Fruit fly (Drosophila melanogaster) whole organism, embryonic: Measurements from ENCODE around the gene CG32305.

ENCODE experiments used
- CG10147 ChIP-seq: fragments of 200-800 bp; sonication (Bioruptor generic); optimal IDR thresholded peaks from 2 replicates; lab custom pipeline; 2019; ENCODE audit warnings: missing biosample characterization, mild to moderate bottlenecking, missing genetic modification characterization, moderate library complexity
- CG10209 ChIP-seq: fragments of 200-800 bp; sonication (Bioruptor generic); optimal IDR thresholded peaks from 3 replicates; lab custom pipeline; 2017; ENCODE audit warnings: missing biosample characterization, mild to moderate bottlenecking, missing genetic modification characterization, missing genetic modification reagents
- CG11085 ChIP-seq: fragments of 200-800 bp; sonication (Bioruptor generic); IDR thresholded peaks from 2 replicates; pipeline ENCODE4 v1.3.6; 2022; ENCODE audit warnings: missing biosample characterization, missing genetic modification characterization
- CG11247 ChIP-seq: fragments of 200-800 bp; sonication (Bioruptor generic); IDR thresholded peaks from 2 replicates; pipeline ENCODE4 v1.3.6; 2022; ENCODE audit warnings: missing biosample characterization, missing genetic modification characterization
- CG11456 ChIP-seq: fragments of 200-800 bp; sonication (Bioruptor generic); IDR thresholded peaks from 3 replicates; pipeline ENCODE4 v1.3.6; 2022; ENCODE audit warnings: missing biosample characterization, missing genetic modification characterization
- CG11723 ChIP-seq: fragments of 200-800 bp; sonication (Bioruptor generic); optimal IDR thresholded peaks from 2 replicates; lab custom pipeline; 2017; ENCODE audit warnings: missing biosample characterization, mild to moderate bottlenecking, missing genetic modification characterization
- CG12155 ChIP-seq: fragments of 200-800 bp; sonication (Bioruptor generic); optimal IDR thresholded peaks from 3 replicates; lab custom pipeline; 2016; ENCODE audit warnings: missing biosample characterization, missing genetic modification characterization
- CG12236 ChIP-seq: fragments of 200-800 bp; sonication (Bioruptor generic); optimal IDR thresholded peaks from 2 replicates; lab custom pipeline; 2016; ENCODE audit warnings: missing biosample characterization, missing genetic modification characterization
- CG13894 ChIP-seq: fragments of 200-800 bp; sonication (Bioruptor generic); optimal IDR thresholded peaks from 3 replicates; lab custom pipeline; 2018; ENCODE audit warnings: missing biosample characterization, mild to moderate bottlenecking, missing genetic modification characterization, moderate library complexity
- CG14710 ChIP-seq: fragments of 200-800 bp; sonication (Bioruptor generic); optimal IDR thresholded peaks from 3 replicates; lab custom pipeline; 2019; ENCODE audit warnings: missing biosample characterization, mild to moderate bottlenecking, missing genetic modification characterization, moderate library complexity
- CG15269 ChIP-seq: fragments of 200-800 bp; sonication (Bioruptor generic); optimal IDR thresholded peaks from 2 replicates; lab custom pipeline; 2018; ENCODE audit warnings: missing biosample characterization, mild to moderate bottlenecking, missing genetic modification characterization, moderate library complexity
- CG2120 ChIP-seq: fragments of 200-800 bp; sonication (Bioruptor generic); optimal IDR thresholded peaks from 3 replicates; lab custom pipeline; 2016; ENCODE audit warnings: missing biosample characterization, missing genetic modification characterization
- CG2202 ChIP-seq: fragments of 200-800 bp; sonication (Bioruptor generic); optimal IDR thresholded peaks from 2 replicates; lab custom pipeline; 2018; ENCODE audit warnings: missing biosample characterization, mild to moderate bottlenecking, missing genetic modification characterization
- CG30431 ChIP-seq: fragments of 200-800 bp; sonication (Bioruptor generic); optimal IDR thresholded peaks from 2 replicates; lab custom pipeline; 2017; ENCODE audit warnings: missing biosample characterization, missing genetic modification characterization
- CG31224 ChIP-seq: fragments of 200-800 bp; sonication (Bioruptor generic); IDR thresholded peaks from 2 replicates; pipeline ENCODE4 v1.3.6; 2022; ENCODE audit warnings: missing biosample characterization, missing genetic modification characterization
- CG6272 ChIP-seq: fragments of 200-800 bp; sonication (Bioruptor generic); IDR thresholded peaks from 2 replicates; pipeline ENCODE4 v1.3.6; 2022; ENCODE audit warnings: missing biosample characterization, missing genetic modification characterization
- CG6791 ChIP-seq: fragments of 200-800 bp; sonication (Bioruptor generic); IDR thresholded peaks from 3 replicates; pipeline ENCODE4 v1.3.6; 2022; ENCODE audit warnings: missing biosample characterization, missing genetic modification characterization; ENCODE audit not compliant: partially characterized antibody
- CG8388 ChIP-seq: fragments of 200-800 bp; sonication (Bioruptor generic); optimal IDR thresholded peaks from 2 replicates; lab custom pipeline; 2019; ENCODE audit warnings: missing biosample characterization, mild to moderate bottlenecking, missing genetic modification characterization, moderate library complexity
- CG9609 ChIP-seq: fragments of 200-800 bp; sonication (Bioruptor generic); optimal IDR thresholded peaks from 3 replicates; lab custom pipeline; 2016; ENCODE audit warnings: missing biosample characterization, missing genetic modification characterization
- CHES-1-like ChIP-seq: fragments of 200-800 bp; sonication (Bioruptor generic); optimal IDR thresholded peaks from 2 replicates; lab custom pipeline; 2016; ENCODE audit warnings: missing biosample characterization, missing genetic modification characterization
- Ets97D ChIP-seq: fragments of 200-800 bp; sonication (Bioruptor generic); optimal IDR thresholded peaks from 3 replicates; lab custom pipeline; 2016; ENCODE audit warnings: missing biosample characterization, missing genetic modification characterization
- HHEX ChIP-seq: fragments of 200-800 bp; sonication (Bioruptor generic); optimal IDR thresholded peaks from 3 replicates; lab custom pipeline; 2017; ENCODE audit warnings: missing biosample characterization, mild to moderate bottlenecking, missing genetic modification characterization, missing genetic modification reagents
- HmgZ ChIP-seq: fragments of 200-800 bp; sonication (Bioruptor generic); optimal IDR thresholded peaks from 2 replicates; lab custom pipeline; 2018; ENCODE audit warnings: missing biosample characterization, mild to moderate bottlenecking, missing genetic modification characterization
- Hsf ChIP-seq: fragments of 200-800 bp; sonication (Bioruptor generic); optimal IDR thresholded peaks from 3 replicates; lab custom pipeline; 2016; ENCODE audit warnings: missing biosample characterization, missing genetic modification characterization
- Lhr ChIP-seq: fragments of 200-800 bp; sonication (Bioruptor generic); optimal IDR thresholded peaks from 3 replicates; lab custom pipeline; 2017; ENCODE audit warnings: mild to moderate bottlenecking, missing biosample characterization, missing genetic modification reagents, missing genetic modification characterization
- MBD-R2 ChIP-seq: fragments of 200-800 bp; sonication (Bioruptor generic); IDR thresholded peaks from 2 replicates; pipeline ENCODE4 v1.3.6; 2022; ENCODE audit warnings: missing biosample characterization, missing genetic modification characterization
- Mes4 ChIP-seq: fragments of 200-800 bp; sonication (Bioruptor generic); optimal IDR thresholded peaks from 2 replicates; lab custom pipeline; 2016; ENCODE audit warnings: missing biosample characterization, missing genetic modification characterization
- Mrtf ChIP-seq: fragments of 200-800 bp; sonication (Bioruptor generic); IDR thresholded peaks from 3 replicates; pipeline ENCODE4 v1.3.6; 2022; ENCODE audit warnings: missing biosample characterization, missing genetic modification characterization
- Opbp ChIP-seq: fragments of 200-800 bp; sonication (Bioruptor generic); IDR thresholded peaks from 3 replicates; pipeline ENCODE4 v1.3.6; 2022; ENCODE audit warnings: missing biosample characterization, missing genetic modification characterization; ENCODE audit not compliant: partially characterized antibody
- Six4 ChIP-seq: fragments of 200-800 bp; sonication (Bioruptor generic); optimal IDR thresholded peaks from 2 replicates; lab custom pipeline; 2016; ENCODE audit warnings: missing biosample characterization, missing genetic modification characterization
- Ssrp ChIP-seq: fragments of 200-800 bp; sonication (Bioruptor generic); optimal IDR thresholded peaks from 2 replicates; lab custom pipeline; 2018; ENCODE audit warnings: missing biosample characterization, mild to moderate bottlenecking, missing genetic modification characterization, moderate library complexity
- Taf1 ChIP-seq: fragments of 200-800 bp; sonication (Bioruptor generic); IDR thresholded peaks from 2 replicates; pipeline ENCODE4 v1.3.6; 2022; ENCODE audit warnings: missing biosample characterization, missing genetic modification characterization
- Xbp1 ChIP-seq: fragments of 200-800 bp; sonication (Bioruptor generic); optimal IDR thresholded peaks from 3 replicates; lab custom pipeline; 2016; ENCODE audit warnings: missing biosample characterization, mild to moderate bottlenecking, missing genetic modification characterization
- bowl ChIP-seq: fragments of 200-800 bp; sonication (Bioruptor generic); IDR thresholded peaks from 2 replicates; pipeline ENCODE4 v1.3.6; 2022; ENCODE audit warnings: missing biosample characterization, missing genetic modification characterization
- chm ChIP-seq: fragments of 200-800 bp; sonication (Bioruptor generic); IDR thresholded peaks from 2 replicates; pipeline ENCODE4 v1.3.6; 2022; ENCODE audit warnings: missing biosample characterization, missing genetic modification characterization
- emc ChIP-seq: fragments of 200-800 bp; sonication (Bioruptor generic); optimal IDR thresholded peaks from 2 replicates; lab custom pipeline; 2016; ENCODE audit warnings: missing biosample characterization, missing genetic modification characterization
- esg ChIP-seq: fragments of 200-800 bp; sonication (Bioruptor generic); conservative IDR thresholded peaks from 2 replicates; pipeline ENCODE4 v1.3.6; 2022; ENCODE audit warnings: missing biosample characterization, missing genetic modification characterization
- hth ChIP-seq: fragments of >200 bp; optimal IDR thresholded peaks from 2 replicates; lab custom pipeline; 2017; ENCODE audit warnings: inconsistent platforms
- lbe ChIP-seq: fragments of 200-800 bp; sonication (Bioruptor generic); optimal IDR thresholded peaks from 2 replicates; lab custom pipeline; 2016; ENCODE audit warnings: missing biosample characterization, mild to moderate bottlenecking, missing genetic modification characterization
- lilli ChIP-seq: fragments of 200-800 bp; sonication (Bioruptor generic); optimal IDR thresholded peaks from 3 replicates; lab custom pipeline; 2016; ENCODE audit warnings: missing biosample characterization, missing genetic modification characterization
- mam ChIP-seq: fragments of 200-800 bp; sonication (Bioruptor generic); optimal IDR thresholded peaks from 3 replicates; lab custom pipeline; 2016; ENCODE audit warnings: missing biosample characterization, missing genetic modification characterization
- nmo ChIP-seq: fragments of 200-800 bp; sonication (Bioruptor generic); optimal IDR thresholded peaks from 2 replicates; lab custom pipeline; 2018; ENCODE audit warnings: missing biosample characterization, mild to moderate bottlenecking, missing genetic modification characterization, moderate library complexity
- pan ChIP-seq, 4 experiments: fragments of >200 bp in 3 of 4; fragments of 200-800 bp in 1 of 4; sonication (Bioruptor generic) in 1 of 4; optimal IDR thresholded peaks in 3 of 4; IDR thresholded peaks in 1 of 4; 2 replicates each; pipeline versions ENCODE4 v1.3.6 to Lab custom; 2017 to 2022; ENCODE audit warnings: missing biosample characterization in 2 of 4, missing genetic modification characterization in 2 of 4, mixed read lengths in 1 of 4
- pfk ChIP-seq: fragments of 200-800 bp; sonication (Bioruptor generic); optimal IDR thresholded peaks from 2 replicates; lab custom pipeline; 2018; ENCODE audit warnings: missing biosample characterization, mild to moderate bottlenecking, missing genetic modification characterization, moderate library complexity
- sr ChIP-seq: fragments of 200-800 bp; sonication (Bioruptor generic); IDR thresholded peaks from 3 replicates; pipeline ENCODE4 v1.3.6; 2022; ENCODE audit warnings: missing biosample characterization, missing genetic modification characterization
- tgo ChIP-seq: fragments of 200-800 bp; sonication (Bioruptor generic); IDR thresholded peaks from 3 replicates; pipeline ENCODE4 v1.3.6; 2022; ENCODE audit warnings: missing biosample characterization, missing genetic modification characterization
- tin ChIP-seq: fragments of 200-800 bp; sonication (Bioruptor generic); optimal IDR thresholded peaks from 3 replicates; lab custom pipeline; 2016; ENCODE audit warnings: missing biosample characterization, missing genetic modification characterization
- tup ChIP-seq: fragments of 200-800 bp; sonication (Bioruptor generic); optimal IDR thresholded peaks from 2 replicates; lab custom pipeline; 2016; ENCODE audit warnings: missing biosample characterization, mild to moderate bottlenecking, missing genetic modification characterization, moderate library complexity
- vnd ChIP-seq: fragments of 200-800 bp; sonication (Bioruptor generic); IDR thresholded peaks from 3 replicates; pipeline ENCODE4 v1.3.6; 2022; ENCODE audit warnings: missing biosample characterization, missing genetic modification characterization; ENCODE audit not compliant: partially characterized antibody
- zen2 ChIP-seq: fragments of 200-800 bp; sonication (Bioruptor generic); IDR thresholded peaks from 3 replicates; pipeline ENCODE4 v1.3.6; 2022; ENCODE audit warnings: missing biosample characterization, missing genetic modification characterization; ENCODE audit not compliant: partially characterized antibody

CG32305 gene

dm6 chr3L:2262515-2262944 lies 14.1 kb downstream of the CG32305 start, which contains the start of the genes oxt and CG13807:
Gene oxt (minus strand): TSS chr3L:2262664.
Gene CG13807 (plus strand): TSS chr3L:2262919.
- TF ChIP-seq HHEX (GFP tag; lab: Kevin White, UChicago) (peak; percentile 87), CG2120 (peak; percentile 85), CG11723 (GFP tag; lab: Kevin White, UChicago) (peak; percentile 83), Ssrp (tag; lab: Kevin White, UChicago) (peak; percentile 86), CG12236 (GFP tag; lab: Kevin White, UChicago) (no peak), CG8388 (GFP tag; lab: Kevin White, UChicago) (peak; percentile 83), HmgZ (tag; lab: Kevin White, UChicago) (peak; percentile 94), Six4 (peak; percentile 81), Opbp (GFP tag; lab: Robert Waterston, UW) (no peak), esg (GFP tag; lab: Robert Waterston, UW) (peak; percentile 84), CG6272 (GFP tag; lab: Robert Waterston, UW) (peak; percentile 86), bowl (no peak; the same call in 1 of the 2 replicates), Hsf (peak; percentile 79), Lhr (GFP tag; lab: Kevin White, UChicago) (peak; percentile 80), sr (peak; percentile 44; the same call in 1 of the 3 replicates), hth (lab: Kevin White, UChicago) (no peak), chm (GFP tag; lab: Robert Waterston, UW) (peak; percentile 81), CHES-1-like (GFP tag; lab: Kevin White, UChicago) (no peak), CG2202 (tag; lab: Kevin White, UChicago) (peak; percentile 65), CG14710 (tag; lab: Kevin White, UChicago) (peak; percentile 89), Ets97D (GFP tag; lab: Kevin White, UChicago) (peak; percentile 55), Mrtf (GFP tag; lab: Robert Waterston, UW) (peak; percentile 87), pfk (GFP tag; lab: Kevin White, UChicago) (no peak), CG10209 (GFP tag; lab: Kevin White, UChicago) (peak; percentile 87), emc (GFP tag; lab: Kevin White, UChicago) (peak; percentile 0), CG11085 (peak; percentile 85), Xbp1 (GFP tag; lab: Kevin White, UChicago) (peak; percentile 94), CG11247 (GFP tag; lab: Robert Waterston, UW) (peak; percentile 88), CG12155 (peak; percentile 84), CG9609 (GFP tag; lab: Kevin White, UChicago) (peak; percentile 59), mam (GFP tag; lab: Kevin White, UChicago) (peak; percentile 75), CG15269 (tag; lab: Kevin White, UChicago) (peak; percentile 89), tgo (GFP tag; lab: Robert Waterston, UW) (peak; percentile 89), CG30431 (GFP tag; lab: Kevin White, UChicago) (peak; percentile 79), lilli (peak; percentile 83), lbe (no peak), tup (GFP tag; lab: Kevin White, UChicago) (peak; percentile 68), Mes4 (no peak), CG11456 (GFP tag; lab: Robert Waterston, UW) (peak; percentile 92), CG10147 (GFP tag; lab: Kevin White, UChicago) (peak; percentile 80), nmo (peak; percentile 95), vnd (GFP tag; lab: Robert Waterston, UW) (no peak), CG6791 (GFP tag; lab: Robert Waterston, UW) (no peak), Taf1 (GFP tag; lab: Robert Waterston, UW) (peak; percentile 77), CG31224 (peak; percentile 77), tin (GFP tag; lab: Kevin White, UChicago) (peak; percentile 83), pan (optimal IDR thresholded peaks at IDR 0.05; lab: Kevin White, UChicago) (no peak), pan (GFP tag; optimal IDR thresholded peaks at IDR 0.05 in 1 of 2, IDR thresholded peaks at IDR 0.05 in 1 of 2) (peak in 1 of 2 experiments; percentile 94), CG13894 (tag; lab: Kevin White, UChicago) (peak; percentile 77), MBD-R2 (GFP tag; lab: Robert Waterston, UW) (peak; percentile 97), zen2 (no peak)
